Fruit fly (Drosophila melanogaster) whole organism, embryonic: ENCODE results near the gene Ubc4.

ENCODE experiments used
- Abd-B ChIP-seq: fragments of 200-800 bp; sonication (Bioruptor generic); optimal IDR thresholded peaks from 2 replicates; lab custom pipeline; 2018; ENCODE audit warnings: missing biosample characterization, mild to moderate bottlenecking, missing genetic modification characterization, moderate library complexity
- B-H1 ChIP-seq: fragments of 200-800 bp; sonication (Bioruptor generic); IDR thresholded peaks from 3 replicates; pipeline ENCODE4 v1.3.6; 2022; ENCODE audit warnings: missing biosample characterization, missing genetic modification characterization
- Bdp1 ChIP-seq: fragments of 200-800 bp; sonication (Bioruptor generic); optimal IDR thresholded peaks from 3 replicates; lab custom pipeline; 2016; ENCODE audit warnings: missing biosample characterization, missing genetic modification characterization
- C15 ChIP-seq: fragments of 200-800 bp; sonication (Bioruptor generic); IDR thresholded peaks from 3 replicates; pipeline ENCODE4 v1.3.6; 2022; ENCODE audit warnings: missing biosample characterization, missing genetic modification characterization
- CG10147 ChIP-seq: fragments of 200-800 bp; sonication (Bioruptor generic); optimal IDR thresholded peaks from 2 replicates; lab custom pipeline; 2019; ENCODE audit warnings: missing biosample characterization, mild to moderate bottlenecking, missing genetic modification characterization, moderate library complexity
- CG10431 ChIP-seq: fragments of 200-800 bp; sonication (Bioruptor generic); optimal IDR thresholded peaks from 3 replicates; lab custom pipeline; 2018; ENCODE audit warnings: missing biosample characterization, mild to moderate bottlenecking, missing genetic modification characterization
- CG11247 ChIP-seq: fragments of 200-800 bp; sonication (Bioruptor generic); IDR thresholded peaks from 2 replicates; pipeline ENCODE4 v1.3.6; 2022; ENCODE audit warnings: missing biosample characterization, missing genetic modification characterization
- CG11695 ChIP-seq: fragments of 200-800 bp; sonication (Bioruptor generic); IDR thresholded peaks from 3 replicates; pipeline ENCODE4 v1.3.6; 2022; ENCODE audit warnings: missing biosample characterization, missing genetic modification characterization
- CG12299 ChIP-seq: fragments of 200-800 bp; sonication (Bioruptor generic); optimal IDR thresholded peaks from 2 replicates; lab custom pipeline; 2018; ENCODE audit warnings: missing biosample characterization, mild to moderate bottlenecking, missing genetic modification characterization
- CG12659 ChIP-seq: fragments of 200-800 bp; sonication (Bioruptor generic); optimal IDR thresholded peaks from 3 replicates; lab custom pipeline; 2017; ENCODE audit warnings: mild to moderate bottlenecking, missing biosample characterization, missing genetic modification reagents, missing genetic modification characterization
- CG13775 ChIP-seq: fragments of 200-800 bp; sonication (Bioruptor generic); optimal IDR thresholded peaks from 3 replicates; lab custom pipeline; 2017; ENCODE audit warnings: missing biosample characterization, mild to moderate bottlenecking, missing genetic modification characterization
- CG13894 ChIP-seq: fragments of 200-800 bp; sonication (Bioruptor generic); optimal IDR thresholded peaks from 3 replicates; lab custom pipeline; 2018; ENCODE audit warnings: missing biosample characterization, mild to moderate bottlenecking, missing genetic modification characterization, moderate library complexity
- CG14965 ChIP-seq: fragments of 200-800 bp; sonication (Bioruptor generic); optimal IDR thresholded peaks from 2 replicates; lab custom pipeline; 2016; ENCODE audit warnings: missing biosample characterization, missing genetic modification characterization, borderline replicate concordance
- CG1529 ChIP-seq: fragments of 200-800 bp; sonication (Bioruptor generic); optimal IDR thresholded peaks from 3 replicates; lab custom pipeline; 2018; ENCODE audit warnings: missing biosample characterization, missing genetic modification characterization
- CG1647 ChIP-seq: fragments of 200-800 bp; sonication (Bioruptor generic); optimal IDR thresholded peaks from 3 replicates; lab custom pipeline; 2016; ENCODE audit warnings: missing biosample characterization, missing genetic modification characterization
- CG17829 ChIP-seq: fragments of 200-800 bp; optimal IDR thresholded peaks from 2 replicates; lab custom pipeline; 2019; ENCODE audit warnings: missing biosample characterization, mild to moderate bottlenecking, missing genetic modification characterization, moderate library complexity
- CG2202 ChIP-seq: fragments of 200-800 bp; sonication (Bioruptor generic); optimal IDR thresholded peaks from 2 replicates; lab custom pipeline; 2018; ENCODE audit warnings: missing biosample characterization, mild to moderate bottlenecking, missing genetic modification characterization
- CG2712 ChIP-seq: fragments of 200-800 bp; optimal IDR thresholded peaks from 3 replicates; lab custom pipeline; 2019; ENCODE audit warnings: missing biosample characterization, mild to moderate bottlenecking, missing genetic modification characterization, moderate library complexity
- CG2889 ChIP-seq: fragments of 200-800 bp; sonication (Bioruptor generic); IDR thresholded peaks from 3 replicates; pipeline ENCODE4 v1.3.6; 2022; ENCODE audit warnings: missing biosample characterization, missing genetic modification characterization
- CG3281 ChIP-seq: fragments of 200-800 bp; sonication (Bioruptor generic); optimal IDR thresholded peaks from 3 replicates; lab custom pipeline; 2017; ENCODE audit warnings: missing biosample characterization, mild to moderate bottlenecking, missing genetic modification characterization
- CG3726 ChIP-seq: fragments of 200-800 bp; sonication (Bioruptor generic); IDR thresholded peaks from 3 replicates; pipeline ENCODE4, ENCODE4 v1.3.6; 2022; ENCODE audit warnings: missing biosample characterization, missing genetic modification characterization
- CG5953 ChIP-seq: fragments of 200-800 bp; sonication (Bioruptor generic); IDR thresholded peaks from 2 replicates; pipeline ENCODE4 v1.3.6; 2022; ENCODE audit warnings: missing biosample characterization, missing genetic modification characterization
- CG6689 ChIP-seq: fragments of 200-800 bp; sonication (Bioruptor generic); IDR thresholded peaks from 2 replicates; pipeline ENCODE4 v1.3.6; 2022; ENCODE audit warnings: missing biosample characterization, missing genetic modification characterization
- CG6791 ChIP-seq: fragments of 200-800 bp; sonication (Bioruptor generic); IDR thresholded peaks from 3 replicates; pipeline ENCODE4 v1.3.6; 2022; ENCODE audit warnings: missing biosample characterization, missing genetic modification characterization; ENCODE audit not compliant: partially characterized antibody
- CG7928 ChIP-seq: fragments of 200-800 bp; sonication (Bioruptor generic); optimal IDR thresholded peaks from 2 replicates; lab custom pipeline; 2017; ENCODE audit warnings: missing biosample characterization, mild to moderate bottlenecking, missing genetic modification characterization
- CG7987 ChIP-seq: fragments of 200-800 bp; sonication (Bioruptor generic); optimal IDR thresholded peaks from 2 replicates; lab custom pipeline; 2018; ENCODE audit warnings: missing biosample characterization, mild to moderate bottlenecking, missing genetic modification characterization, moderate library complexity
- CG8281 ChIP-seq: fragments of 200-800 bp; sonication (Bioruptor generic); optimal IDR thresholded peaks from 2 replicates; lab custom pipeline; 2018; ENCODE audit warnings: missing biosample characterization, mild to moderate bottlenecking, missing genetic modification characterization, moderate library complexity
- Dp ChIP-seq: fragments of 200-800 bp; sonication (Bioruptor generic); optimal IDR thresholded peaks from 2 replicates; lab custom pipeline; 2018; ENCODE audit warnings: missing biosample characterization, mild to moderate bottlenecking, missing genetic modification characterization, moderate library complexity
- Dref ChIP-seq: fragments of 200-800 bp; sonication (Bioruptor generic); IDR thresholded peaks from 2 replicates; pipeline ENCODE4 v1.3.6; 2022; ENCODE audit warnings: missing biosample characterization, missing genetic modification characterization
- Fer2 ChIP-seq: fragments of 200-800 bp; sonication (Bioruptor generic); optimal IDR thresholded peaks from 2 replicates; lab custom pipeline; 2018; ENCODE audit warnings: missing biosample characterization, mild to moderate bottlenecking, missing genetic modification characterization, moderate library complexity
- NC2β ChIP-seq: fragments of 200-800 bp; sonication (Bioruptor generic); optimal IDR thresholded peaks from 2 replicates; lab custom pipeline; 2016; ENCODE audit warnings: missing biosample characterization, missing genetic modification characterization
- Nf-YA ChIP-seq: fragments of 200-800 bp; sonication (Bioruptor generic); IDR thresholded peaks from 2 replicates; pipeline ENCODE4 v1.3.6; 2022; ENCODE audit warnings: missing biosample characterization, missing genetic modification characterization
- Oaz ChIP-seq: fragments of 200-800 bp; sonication (Bioruptor generic); IDR thresholded peaks from 2 replicates; pipeline ENCODE4 v1.3.6; 2022; ENCODE audit warnings: missing biosample characterization, missing genetic modification characterization
- TFAM ChIP-seq: fragments of 200-800 bp; sonication (Bioruptor generic); optimal IDR thresholded peaks from 2 replicates; lab custom pipeline; 2017; ENCODE audit warnings: missing biosample characterization, missing genetic modification characterization, inconsistent platforms
- Xbp1 ChIP-seq: fragments of 200-800 bp; sonication (Bioruptor generic); optimal IDR thresholded peaks from 3 replicates; lab custom pipeline; 2016; ENCODE audit warnings: missing biosample characterization, mild to moderate bottlenecking, missing genetic modification characterization
- Xrp1 ChIP-seq: fragments of 200-800 bp; sonication (Bioruptor generic); IDR thresholded peaks from 2 replicates; pipeline ENCODE4 v1.3.6; 2022; ENCODE audit warnings: missing biosample characterization, missing genetic modification characterization
- br ChIP-seq: fragments of >200 bp; optimal IDR thresholded peaks from 2 replicates; lab custom pipeline; 2017
- ci ChIP-seq: fragments of 200-800 bp; sonication (Bioruptor generic); IDR thresholded peaks from 3 replicates; pipeline ENCODE4 v1.3.6; 2022; ENCODE audit warnings: missing biosample characterization, missing genetic modification characterization
- dati ChIP-seq: fragments of 200-800 bp; sonication (Bioruptor generic); IDR thresholded peaks from 2 replicates; pipeline ENCODE4 v1.3.6; 2022; ENCODE audit warnings: missing biosample characterization, missing genetic modification characterization
- dmrt99B ChIP-seq: fragments of 200-800 bp; sonication (Bioruptor generic); optimal IDR thresholded peaks from 2 replicates; lab custom pipeline; 2018; ENCODE audit warnings: missing biosample characterization, mild to moderate bottlenecking, missing genetic modification characterization, moderate library complexity
- dpn ChIP-seq, 2 experiments: fragments of 200-800 bp; sonication (Bioruptor generic); optimal IDR thresholded peaks; 3 replicates each; lab custom pipeline; 2016; ENCODE audit warnings: missing biosample characterization in 2 of 2, missing genetic modification characterization in 2 of 2
- fu2 ChIP-seq: fragments of 200-800 bp; sonication (Bioruptor generic); optimal IDR thresholded peaks from 2 replicates; lab custom pipeline; 2016; ENCODE audit warnings: missing biosample characterization, missing genetic modification characterization
- gcm2 ChIP-seq: fragments of 200-800 bp; sonication (Bioruptor generic); optimal IDR thresholded peaks from 2 replicates; lab custom pipeline; 2016; ENCODE audit warnings: missing biosample characterization, missing genetic modification characterization
- hbn ChIP-seq: fragments of 200-800 bp; sonication (Bioruptor generic); IDR thresholded peaks from 2 replicates; pipeline ENCODE4 v1.3.6; 2022; ENCODE audit warnings: missing biosample characterization, missing genetic modification characterization; ENCODE audit not compliant: partially characterized antibody
- insv ChIP-seq, 2 experiments: fragments of 200-800 bp; sonication (Bioruptor generic); optimal IDR thresholded peaks; 3 replicates each; lab custom pipeline; 2016 to 2018; ENCODE audit warnings: missing biosample characterization in 2 of 2, missing genetic modification characterization in 2 of 2
- inv ChIP-seq: fragments of 200-800 bp; sonication (Bioruptor generic); IDR thresholded peaks from 2 replicates; pipeline ENCODE4 v1.3.6; 2022; ENCODE audit warnings: missing biosample characterization, missing genetic modification characterization; ENCODE audit not compliant: partially characterized antibody
- lmd ChIP-seq: fragments of 200-800 bp; sonication (Bioruptor generic); IDR thresholded peaks from 2 replicates; pipeline ENCODE4 v1.3.6; 2022; ENCODE audit warnings: missing biosample characterization, missing genetic modification characterization
- otp ChIP-seq: fragments of 200-800 bp; sonication (Bioruptor generic); IDR thresholded peaks from 3 replicates; pipeline ENCODE4, ENCODE4 v1.3.6; 2022; ENCODE audit warnings: missing biosample characterization, missing genetic modification characterization
- tna ChIP-seq: fragments of 200-800 bp; sonication (Bioruptor generic); IDR thresholded peaks from 2 replicates; pipeline ENCODE4 v1.3.6; 2022; ENCODE audit warnings: missing biosample characterization, missing genetic modification characterization; ENCODE audit not compliant: partially characterized antibody
- wor ChIP-seq: fragments of 200-800 bp; sonication (Bioruptor generic); IDR thresholded peaks from 2 replicates; pipeline ENCODE4 v1.3.6; 2022; ENCODE audit warnings: missing biosample characterization, missing genetic modification characterization
- yki ChIP-seq: fragments of >200 bp; optimal IDR thresholded peaks from 3 replicates; lab custom pipeline; 2018
- zf30C ChIP-seq: fragments of 200-800 bp; sonication (Bioruptor generic); optimal IDR thresholded peaks from 3 replicates; lab custom pipeline; 2018; ENCODE audit warnings: missing biosample characterization, mild to moderate bottlenecking, missing genetic modification characterization

The Ubc4 gene

dm6 chr3L:9704162-9704748 is 6.1 kb downstream of the Ubc4 start, which contains the start of gene CG16711 (continued):
- no peak for TF ChIP-seq otp (GFP tag; lab: Robert Waterston, UW)
- TF ChIP-seq CG12659: peak; percentile 18
- TF ChIP-seq CG13775 (GFP tag; lab: Kevin White, UChicago): no peak
- no peak for TF ChIP-seq CG2202 (tag; lab: Kevin White, UChicago)
- TF ChIP-seq Nf-YA (GFP tag; lab: Robert Waterston, UW): 0 out of 2 replicates have a peak, but pooled peaks have one; percentile 6
- no peak for TF ChIP-seq ci (GFP tag; lab: Robert Waterston, UW)
- no peak for TF ChIP-seq CG1647 (GFP tag; lab: Kevin White, UChicago)
- TF ChIP-seq br (lab: Kevin White, UChicago): no peak
- TF ChIP-seq CG7928 (GFP tag; lab: Kevin White, UChicago): no peak
- TF ChIP-seq hbn (GFP tag; lab: Robert Waterston, UW): peak; percentile 92
- no peak for TF ChIP-seq CG10431 (GFP tag; lab: Kevin White, UChicago)
- TF ChIP-seq CG7987 (GFP tag; lab: Kevin White, UChicago): no peak
- no peak for TF ChIP-seq TFAM
- peak; percentile 3 for TF ChIP-seq CG10147 (GFP tag; lab: Kevin White, UChicago)
- TF ChIP-seq CG13894 (tag; lab: Kevin White, UChicago): no peak
- no peak for TF ChIP-seq Abd-B (GFP tag; lab: Kevin White, UChicago)
- no peak for TF ChIP-seq fu2 (GFP tag; lab: Kevin White, UChicago)
- no peak for TF ChIP-seq Bdp1 (GFP tag; lab: Kevin White, UChicago)
- no peak for TF ChIP-seq CG11695 (GFP tag; lab: Robert Waterston, UW)
- TF ChIP-seq yki (lab: Kevin White, UChicago): no peak
- TF ChIP-seq CG14965 (GFP tag; lab: Kevin White, UChicago): no peak
- no peak for TF ChIP-seq Xbp1 (GFP tag; lab: Kevin White, UChicago)
- TF ChIP-seq CG12299: no peak
- no peak for TF ChIP-seq Xrp1
- no peak for TF ChIP-seq NC2β (GFP tag; lab: Kevin White, UChicago)
- TF ChIP-seq dati: no peak
- TF ChIP-seq gcm2 (GFP tag; lab: Kevin White, UChicago): no peak
- no peak for TF ChIP-seq B-H1 (GFP tag; lab: Robert Waterston, UW)
- TF ChIP-seq CG1529 (GFP tag; lab: Kevin White, UChicago): no peak
- TF ChIP-seq CG3281 (GFP tag; lab: Kevin White, UChicago): no peak
- no peak for TF ChIP-seq CG6689 (GFP tag; lab: Robert Waterston, UW)
- no peak for TF ChIP-seq C15 (GFP tag; lab: Robert Waterston, UW)
- TF ChIP-seq insv (GFP tag; optimal IDR thresholded peaks at IDR 0.05; lab: Kevin White, UChicago): peak; percentile 62 to 91
- TF ChIP-seq zf30C: no peak
- peak; percentile 63 for TF ChIP-seq Dp (GFP tag; lab: Kevin White, UChicago)
- TF ChIP-seq CG3726 (GFP tag; lab: Robert Waterston, UW): no peak
- TF ChIP-seq wor (GFP tag; lab: Robert Waterston, UW): no peak
- peak; percentile 96 for TF ChIP-seq tna (GFP tag; lab: Robert Waterston, UW)
- no peak for TF ChIP-seq CG5953 (GFP tag; lab: Robert Waterston, UW)
- no peak for TF ChIP-seq Fer2 (tag; lab: Kevin White, UChicago)
- no peak for TF ChIP-seq CG8281 (tag; lab: Kevin White, UChicago)
- peak; percentile 92 for TF ChIP-seq Dref
- no peak for TF ChIP-seq lmd
- no peak for TF ChIP-seq CG11247 (GFP tag; lab: Robert Waterston, UW)
- no peak for TF ChIP-seq dmrt99B (tag; lab: Kevin White, UChicago)
- TF ChIP-seq CG2712 (tag; lab: Kevin White, UChicago): peak; percentile 15
- peak; percentile 89 for TF ChIP-seq inv
- TF ChIP-seq CG2889 (GFP tag; lab: Robert Waterston, UW): no peak
- no peak for TF ChIP-seq dpn (GFP tag; optimal IDR thresholded peaks at IDR 0.05; lab: Kevin White, UChicago)
- TF ChIP-seq CG6791 (GFP tag; lab: Robert Waterston, UW): peak; percentile 94
- TF ChIP-seq CG17829 (tag; lab: Kevin White, UChicago): peak; percentile 17
- TF ChIP-seq Oaz (GFP tag; lab: Robert Waterston, UW): no peak
